Fruit fly (Drosophila melanogaster) whole organism, prepupa: ENCODE results near the gene CG15317.

ENCODE experiments used
- CG6792 ChIP-seq: fragments of 200-800 bp; sonication (Bioruptor generic); optimal IDR thresholded peaks from 3 replicates; lab custom pipeline; 2016; ENCODE audit warnings: missing biosample characterization, missing genetic modification characterization
- Sox15 ChIP-seq: fragments of 200-800 bp; sonication (Bioruptor generic); optimal IDR thresholded peaks from 3 replicates; lab custom pipeline; 2016; ENCODE audit warnings: missing biosample characterization, missing genetic modification characterization

DNA sequence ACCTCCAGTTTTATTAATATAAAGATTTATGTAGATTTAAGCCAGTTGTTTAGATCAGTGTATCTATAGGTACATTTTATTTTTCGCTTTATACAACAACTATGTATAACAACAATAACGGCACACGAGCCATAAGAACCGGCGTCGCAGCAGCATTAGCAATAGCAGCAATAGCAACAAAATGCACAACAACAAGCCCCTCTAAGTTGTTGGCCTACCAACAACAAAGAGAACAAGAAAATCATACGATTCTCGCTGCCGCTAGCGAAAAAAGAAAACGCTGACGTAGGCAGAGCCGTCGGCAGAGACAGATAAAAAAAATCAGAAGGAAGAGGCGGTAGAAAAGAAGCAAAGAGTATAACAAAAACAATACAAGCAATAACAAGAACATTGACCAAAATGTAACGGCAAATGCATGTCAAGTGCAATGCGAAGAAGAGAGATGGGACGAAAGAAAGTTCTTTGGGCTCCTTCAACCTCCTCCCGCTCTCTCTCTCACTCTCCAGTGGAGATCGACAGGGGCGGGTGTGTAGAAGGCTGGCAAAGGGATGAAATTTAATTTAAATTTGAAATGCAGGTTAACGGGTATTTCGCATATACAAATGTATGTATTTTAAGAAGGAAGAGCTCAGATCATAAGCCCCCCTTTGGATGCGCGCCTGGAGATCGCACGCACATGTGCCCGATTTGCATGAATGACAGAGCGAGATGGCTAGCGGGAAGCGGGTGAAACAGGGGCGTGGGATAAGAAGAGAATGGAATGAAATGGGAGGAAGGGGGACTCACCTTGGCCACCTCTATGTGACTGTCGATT, 22.6 kb upstream of the CG15317 start:
- TF ChIP-seq CG6792 (GFP tag; lab: Kevin White, UChicago) (peak; percentile 99), Sox15 (GFP tag; lab: Kevin White, UChicago) (peak; percentile 99)
